Worm (Caenorhabditis elegans) whole organism, L2 larva: ENCODE results near the gene set-16.
A peak's percentile ranks its signal among the peaks of the same experiment; 100 is the strongest.

Experiments
- C34F6.9 ChIP-seq: fragments of 150-350 bp; optimal IDR thresholded peaks from 2 replicates; lab custom pipeline; 2014; ENCODE audit warnings: missing biosample characterization, missing genetic modification characterization
- F13H6.1 ChIP-seq: sonication (generic microtip); optimal IDR thresholded peaks from 2 replicates; lab custom pipeline; 2016; ENCODE audit warnings: missing genetic modification characterization, missing compliant biosample characterization
- R02D3.7 ChIP-seq: fragments of 150-350 bp; optimal IDR thresholded peaks from 2 replicates; lab custom pipeline; 2014; ENCODE audit warnings: missing biosample characterization, missing genetic modification characterization
- Y55F3AM.14 ChIP-seq: fragments of 200-800 bp; sonication (Bioruptor generic); optimal IDR thresholded peaks from 2 replicates; lab custom pipeline; 2018; ENCODE audit warnings: mild to moderate bottlenecking, missing genetic modification characterization, missing compliant biosample characterization
- aly-2 ChIP-seq: fragments of 150-350 bp; optimal IDR thresholded peaks from 2 replicates; lab custom pipeline; 2014; ENCODE audit warnings: missing biosample characterization, missing genetic modification characterization
- ama-1 ChIP-seq: fragments of 150-350 bp; optimal IDR thresholded peaks from 2 replicates; lab custom pipeline; 2018; ENCODE audit warnings: inconsistent platforms
- blmp-1 ChIP-seq: sonication (generic microtip); optimal IDR thresholded peaks from 2 replicates; lab custom pipeline; 2017; ENCODE audit warnings: missing genetic modification characterization, mild to moderate bottlenecking, missing compliant biosample characterization, antibody characterized with exemption, moderate library complexity; ENCODE audit not compliant: insufficient read depth
- ceh-16 ChIP-seq: fragments of 150-350 bp; optimal IDR thresholded peaks from 2 replicates; lab custom pipeline; 2014; ENCODE audit warnings: missing biosample characterization, missing genetic modification characterization
- ceh-82 ChIP-seq: fragments of 150-350 bp; optimal IDR thresholded peaks from 2 replicates; lab custom pipeline; 2014; ENCODE audit warnings: missing biosample characterization, missing genetic modification characterization
- crh-2 ChIP-seq: sonication (generic microtip); optimal IDR thresholded peaks from 2 replicates; lab custom pipeline; 2017; ENCODE audit warnings: missing biosample characterization, missing genetic modification characterization
- dmd-4 ChIP-seq: sonication (generic microtip); optimal IDR thresholded peaks from 2 replicates; lab custom pipeline; 2017; ENCODE audit warnings: missing biosample characterization, missing genetic modification characterization
- elt-3 ChIP-seq: sonication (generic microtip); optimal IDR thresholded peaks from 2 replicates; lab custom pipeline; 2017; ENCODE audit warnings: missing biosample characterization, missing genetic modification characterization
- fos-1 ChIP-seq: fragments of 150-350 bp; optimal IDR thresholded peaks from 2 replicates; lab custom pipeline; 2014; ENCODE audit warnings: missing biosample characterization, missing genetic modification characterization
- lin-39 ChIP-seq: fragments of 150-350 bp; optimal IDR thresholded peaks from 2 replicates; lab custom pipeline; 2014; ENCODE audit warnings: missing biosample characterization, missing genetic modification reagents, missing genetic modification characterization
- lsy-2 ChIP-seq, 2 experiments: fragments of 150-350 bp in 1 of 2; sonication (generic microtip) in 1 of 2; optimal IDR thresholded peaks; 2 replicates each; lab custom pipeline; 2014 to 2017; ENCODE audit warnings: missing biosample characterization in 2 of 2, missing genetic modification characterization in 2 of 2
- mab-5 ChIP-seq: fragments of 150-350 bp; optimal IDR thresholded peaks from 2 replicates; lab custom pipeline; 2014; ENCODE audit warnings: missing biosample characterization, missing genetic modification characterization
- mdl-1 ChIP-seq, 2 experiments: fragments of 150-350 bp in 1 of 2; sonication (generic microtip) in 1 of 2; optimal IDR thresholded peaks; 2 replicates each; lab custom pipeline; 2017; ENCODE audit warnings: missing biosample characterization in 2 of 2, missing genetic modification characterization in 2 of 2
- nhr-10 ChIP-seq: sonication (generic microtip); optimal IDR thresholded peaks from 2 replicates; lab custom pipeline; 2017; ENCODE audit warnings: missing biosample characterization, missing genetic modification characterization
- nhr-11 ChIP-seq: fragments of 150-350 bp; optimal IDR thresholded peaks from 2 replicates; lab custom pipeline; 2014; ENCODE audit warnings: missing biosample characterization, missing genetic modification characterization
- nhr-12 ChIP-seq: fragments of 150-350 bp; optimal IDR thresholded peaks from 2 replicates; lab custom pipeline; 2014; ENCODE audit warnings: missing biosample characterization, missing genetic modification characterization
- nhr-129 ChIP-seq: fragments of 150-350 bp; optimal IDR thresholded peaks from 2 replicates; lab custom pipeline; 2014; ENCODE audit warnings: missing biosample characterization, missing genetic modification characterization
- nhr-21 ChIP-seq: fragments of 150-350 bp; optimal IDR thresholded peaks from 2 replicates; lab custom pipeline; 2014; ENCODE audit warnings: missing biosample characterization, missing genetic modification characterization
- nhr-23 ChIP-seq: fragments of 150-350 bp; optimal IDR thresholded peaks from 2 replicates; lab custom pipeline; 2014; ENCODE audit warnings: missing biosample characterization, missing genetic modification reagents, missing genetic modification characterization
- nhr-237 ChIP-seq: fragments of 150-350 bp; optimal IDR thresholded peaks from 2 replicates; lab custom pipeline; 2014; ENCODE audit warnings: missing biosample characterization, missing genetic modification characterization
- nhr-25 ChIP-seq: fragments of 150-350 bp; sonication (generic microtip); optimal IDR thresholded peaks from 3 replicates; lab custom pipeline; 2014; ENCODE audit warnings: missing biosample characterization, missing genetic modification characterization
- nhr-6 ChIP-seq: fragments of 150-350 bp; optimal IDR thresholded peaks from 2 replicates; lab custom pipeline; 2014; ENCODE audit warnings: missing biosample characterization, missing genetic modification characterization
- peb-1 ChIP-seq: fragments of 150-350 bp; optimal IDR thresholded peaks from 2 replicates; lab custom pipeline; 2014; ENCODE audit warnings: missing biosample characterization, missing genetic modification characterization
- sem-4 ChIP-seq: fragments of 150-350 bp; optimal IDR thresholded peaks from 2 replicates; lab custom pipeline; 2014; ENCODE audit warnings: missing biosample characterization, missing genetic modification reagents, missing genetic modification characterization
- skn-1 ChIP-seq: sonication (generic microtip); optimal IDR thresholded peaks from 2 replicates; lab custom pipeline; 2017; ENCODE audit warnings: missing biosample characterization, missing genetic modification characterization
- sma-3 ChIP-seq: sonication (generic microtip); optimal IDR thresholded peaks from 2 replicates; lab custom pipeline; 2016; ENCODE audit warnings: missing genetic modification reagents, missing genetic modification characterization, missing compliant biosample characterization
- unc-39 ChIP-seq: fragments of 150-350 bp; optimal IDR thresholded peaks from 2 replicates; lab custom pipeline; 2014; ENCODE audit warnings: missing biosample characterization, missing genetic modification characterization
- unc-55 ChIP-seq: fragments of 150-350 bp; sonication (generic microtip); optimal IDR thresholded peaks from 3 replicates; lab custom pipeline; 2014; ENCODE audit warnings: missing biosample characterization, missing genetic modification reagents, missing genetic modification characterization
- unc-62 ChIP-seq: fragments of 150-350 bp; optimal IDR thresholded peaks from 2 replicates; lab custom pipeline; 2014; ENCODE audit warnings: missing biosample characterization, missing genetic modification reagents, missing genetic modification characterization
- zag-1 ChIP-seq: fragments of 150-350 bp; optimal IDR thresholded peaks from 2 replicates; lab custom pipeline; 2014; ENCODE audit warnings: missing biosample characterization, missing genetic modification characterization
- ztf-1 ChIP-seq: fragments of 200-800 bp; sonication (Bioruptor generic); conservative IDR thresholded peaks from 2 replicates; pipeline ENCODE4 v1.3.6; 2022; ENCODE audit warnings: missing genetic modification characterization, missing compliant biosample characterization

The set-16 gene

ce11 chrIII:13637681-13638080 lies 6.0 kb upstream of the set-16 start:
- TF ChIP-seq F13H6.1 (tag; lab: Kevin White, UChicago), result peak; percentile 31
- peak in 1 of 2 experiments; percentile 35 for TF ChIP-seq mdl-1 (tag; optimal IDR thresholded peaks at IDR 0.05; lab: Kevin White, UChicago)
- TF ChIP-seq lsy-2 (tag; optimal IDR thresholded peaks at IDR 0.05; lab: Kevin White, UChicago), result peak in 1 of 2 experiments; percentile 46
- peak; percentile 5 for TF ChIP-seq unc-55 (GFP tag; lab: Kevin White, UChicago)
- no peak for TF ChIP-seq sem-4
- TF ChIP-seq C34F6.9 (tag; lab: Kevin White, UChicago), result peak; percentile 51
- TF ChIP-seq lin-39 (tag; lab: Kevin White, UChicago), result no peak

ce11 chrIII:13640003-13640499 lies 3.7 kb upstream of the set-16 start:
- TF ChIP-seq nhr-129 (tag; lab: Kevin White, UChicago) (no peak), nhr-11 (no peak), elt-3 (tag; lab: Kevin White, UChicago) (no peak), crh-2 (tag; lab: Kevin White, UChicago) (no peak), nhr-6 (no peak), nhr-10 (tag; lab: Kevin White, UChicago) (no peak), fos-1 (no peak), nhr-25 (tag; lab: Kevin White, UChicago) (no peak), peb-1 (tag; lab: Kevin White, UChicago) (no peak), unc-62 (no peak), nhr-237 (tag; lab: Kevin White, UChicago) (no peak), unc-39 (no peak)

ce11 chrIII:13640869-13641268 lies 2.8 kb upstream of the set-16 start:
- TF ChIP-seq C34F6.9 (tag; lab: Kevin White, UChicago) (no peak), ceh-16 (tag; lab: Kevin White, UChicago) (no peak), zag-1 (tag; lab: Kevin White, UChicago) (no peak), nhr-12 (no peak), nhr-6 (no peak), ztf-1 (GFP tag; lab: Robert Waterston, UW) (no peak), dmd-4 (no peak), ama-1 (lab: Kevin White, UChicago) (no peak), ceh-82 (no peak), nhr-237 (tag; lab: Kevin White, UChicago) (no peak), F13H6.1 (tag; lab: Kevin White, UChicago) (no peak), sma-3 (GFP tag; lab: Kevin White, UChicago) (no peak), nhr-21 (tag; lab: Kevin White, UChicago) (no peak), nhr-25 (tag; lab: Kevin White, UChicago) (no peak), crh-2 (tag; lab: Kevin White, UChicago) (no peak)

- no peak for TF ChIP-seq mab-5 (tag; lab: Kevin White, UChicago)
- no peak for TF ChIP-seq blmp-1 (tag; lab: Kevin White, UChicago)
- TF ChIP-seq zag-1 (tag; lab: Kevin White, UChicago), result no peak
- TF ChIP-seq nhr-23 (tag; lab: Kevin White, UChicago), result no peak
- TF ChIP-seq mdl-1 (tag; optimal IDR thresholded peaks at IDR 0.05; lab: Kevin White, UChicago), result no peak
- no peak for TF ChIP-seq sma-3 (GFP tag; lab: Kevin White, UChicago)
- no peak for TF ChIP-seq nhr-237 (tag; lab: Kevin White, UChicago)
- TF ChIP-seq aly-2 (tag; lab: Kevin White, UChicago), result no peak
- TF ChIP-seq nhr-25 (tag; lab: Kevin White, UChicago), result no peak
- no peak for TF ChIP-seq crh-2 (tag; lab: Kevin White, UChicago)
- TF ChIP-seq R02D3.7 (tag; lab: Kevin White, UChicago), result no peak
- no peak for TF ChIP-seq ztf-1 (GFP tag; lab: Robert Waterston, UW)
- TF ChIP-seq Y55F3AM.14 (GFP tag; lab: Kevin White, UChicago), result no peak
- no peak for TF ChIP-seq dmd-4
- no peak for TF ChIP-seq skn-1
- no peak for TF ChIP-seq unc-62
- TF ChIP-seq unc-39, result no peak
- TF ChIP-seq nhr-12, result no peak
- no peak for TF ChIP-seq C34F6.9 (tag; lab: Kevin White, UChicago)
- TF ChIP-seq, all 48 proteins: peak for 0
These were observed 2.1 kb upstream of the set-16 start, which contains the start of gene acbp-5 for ce11 chrIII:13641588-13641987. acbp-5 (minus strand) TSS chrIII:13641688.
